Worm (Caenorhabditis elegans) whole organism, midembryonic: Measurements from ENCODE around the gene F32D1.3.
"Not testable (repeated sequence)": the region's sequence is repeated elsewhere in the genome, so short reads cannot be mapped to it uniquely, and the experiment has no call there.

Source experiments
- T22C8.4 ChIP-seq: fragments of 200-800 bp; sonication (Bioruptor generic); IDR thresholded peaks from 2 replicates; pipeline ENCODE4 v1.3.6; 2022; ENCODE audit warnings: missing genetic modification characterization, missing compliant biosample characterization
- cog-1 ChIP-seq: sonication (generic microtip); optimal IDR thresholded peaks from 2 replicates; lab custom pipeline; 2016; ENCODE audit warnings: missing genetic modification characterization, missing compliant biosample characterization
- flt-1 ChIP-seq: fragments of 200-800 bp; sonication (Bioruptor generic); IDR thresholded peaks from 2 replicates; pipeline ENCODE4 v1.3.6; 2022; ENCODE audit warnings: missing genetic modification characterization, missing compliant biosample characterization
- klf-2 ChIP-seq: fragments of 200-800 bp; sonication (Bioruptor generic); conservative IDR thresholded peaks from 2 replicates; pipeline ENCODE4 v1.3.6; 2022; ENCODE audit warnings: missing genetic modification reagents, missing genetic modification characterization, missing compliant biosample characterization
- med-1 ChIP-seq: sonication (generic microtip); optimal IDR thresholded peaks from 2 replicates; lab custom pipeline; 2017; ENCODE audit warnings: missing genetic modification characterization, mild to moderate bottlenecking, missing compliant biosample characterization, antibody characterized with exemption, missing genetic modification reagents; ENCODE audit not compliant: insufficient read depth
- ref-1 ChIP-seq: fragments of 200-800 bp; sonication (Bioruptor generic); conservative IDR thresholded peaks from 2 replicates; pipeline ENCODE4 v1.3.6; 2022; ENCODE audit warnings: missing genetic modification reagents, missing genetic modification characterization, missing compliant biosample characterization
- tab-1 ChIP-seq: fragments of 200-800 bp; sonication (Bioruptor generic); IDR thresholded peaks from 2 replicates; pipeline ENCODE4 v1.3.6; 2022; ENCODE audit warnings: missing genetic modification characterization, missing compliant biosample characterization
- ztf-23 ChIP-seq: fragments of 200-800 bp; sonication (Bioruptor generic); IDR thresholded peaks from 2 replicates; pipeline ENCODE4 v1.3.6; 2022; ENCODE audit warnings: missing genetic modification reagents, missing genetic modification characterization, missing compliant biosample characterization
- ztf-29 ChIP-seq: fragments of 200-800 bp; sonication (Bioruptor generic); IDR thresholded peaks from 2 replicates; pipeline ENCODE4 v1.3.6; 2022; ENCODE audit warnings: missing genetic modification reagents, missing genetic modification characterization, missing compliant biosample characterization

Gene F32D1.3

DNA sequence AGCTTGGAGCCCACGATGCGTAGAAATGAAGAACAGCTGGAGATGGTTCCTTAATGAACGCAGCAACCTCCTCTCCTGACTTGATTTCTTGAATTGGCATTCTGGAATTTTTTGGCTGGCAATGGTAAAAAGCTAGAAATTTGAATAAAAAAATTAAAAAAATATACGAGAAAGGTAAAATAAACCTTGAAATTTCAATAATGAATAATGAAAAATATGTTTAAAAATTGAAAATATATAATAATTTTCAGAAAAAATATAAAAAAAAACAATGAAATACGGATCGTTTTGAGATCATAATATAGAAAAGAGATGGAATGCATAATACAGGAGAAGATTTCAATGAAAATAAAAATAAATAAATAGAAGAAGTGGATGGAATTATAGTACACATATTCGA, 20.2 kb downstream of the F32D1.3 start, which contains the start of gene glrx-3:
Gene glrx-3 (minus strand): TSS at position 101 of the 400 bp plus-strand sequence.
- no peak for TF ChIP-seq ref-1
- TF ChIP-seq T22C8.4 (GFP tag; lab: Robert Waterston, UW) = no peak
- no peak for TF ChIP-seq ztf-23 (GFP tag; lab: Robert Waterston, UW)
- no peak for TF ChIP-seq ztf-29 (GFP tag; lab: Robert Waterston, UW)
- no peak for TF ChIP-seq flt-1
- TF ChIP-seq med-1 = no peak
- TF ChIP-seq klf-2 (GFP tag; lab: Robert Waterston, UW) = no peak
- no peak for TF ChIP-seq tab-1 (GFP tag; lab: Robert Waterston, UW)

- TF ChIP-seq med-1 (no peak), T22C8.4 (GFP tag; lab: Robert Waterston, UW) (no peak), tab-1 (GFP tag; lab: Robert Waterston, UW) (no peak), ztf-23 (GFP tag; lab: Robert Waterston, UW) (no peak), klf-2 (GFP tag; lab: Robert Waterston, UW) (no peak), ztf-29 (GFP tag; lab: Robert Waterston, UW) (no peak), ref-1 (no peak), cog-1 (tag; lab: Kevin White, UChicago) (no peak), flt-1 (no peak)
Observed at ce11 chrV:4339479-4339878, 21.9 kb downstream of the F32D1.3 start.

- not testable (repeated sequence) for TF ChIP-seq tab-1, klf-2, ztf-29 (GFP tag; lab: Robert Waterston, UW)
Observed at ce11 chrV:4336462-4336861, 24.9 kb downstream of the F32D1.3 start, which contains the start of gene irld-1. Gene irld-1, plus strand, starts transcription at chrV:4336762.

- TF ChIP-seq T22C8.4 (GFP tag; lab: Robert Waterston, UW) (0 out of 2 replicates have a peak, but pooled peaks have one; percentile 18), flt-1 (0 out of 2 replicates have a peak, but pooled peaks have one; percentile 42)
Observed at ce11 chrV:4335724-4336123, 25.6 kb downstream of the F32D1.3 start.

DNA sequence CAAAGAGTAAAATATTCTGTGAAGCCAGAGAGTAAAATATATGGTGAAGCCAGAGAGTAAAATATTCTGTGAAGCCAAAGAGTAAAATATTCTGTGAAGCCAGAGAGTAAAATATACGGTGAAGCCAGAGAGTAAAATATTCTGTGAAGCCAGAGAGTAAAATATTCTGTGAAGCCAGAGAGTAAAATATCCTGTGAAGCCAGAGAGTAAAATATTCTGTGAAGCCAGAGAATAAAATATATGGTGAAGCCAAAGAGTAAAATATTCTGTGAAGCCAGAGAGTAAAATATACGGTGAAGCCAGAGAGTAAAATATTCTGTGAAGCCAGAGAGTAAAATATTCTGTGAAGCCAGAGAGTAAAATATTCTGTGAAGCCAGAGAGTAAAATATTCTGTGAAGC, 27.9 kb downstream of the F32D1.3 start:
- TF ChIP-seq flt-1 = peak; percentile 61; the same call in 1 of the 2 replicates

- no peak for TF ChIP-seq ref-1
- no peak for TF ChIP-seq med-1
- TF ChIP-seq ztf-29 (GFP tag; lab: Robert Waterston, UW) = no peak
- no peak for TF ChIP-seq ztf-23 (GFP tag; lab: Robert Waterston, UW)
- no peak for TF ChIP-seq tab-1 (GFP tag; lab: Robert Waterston, UW)
- TF ChIP-seq T22C8.4 (GFP tag; lab: Robert Waterston, UW) = no peak
- TF ChIP-seq klf-2 (GFP tag; lab: Robert Waterston, UW) = no peak
- TF ChIP-seq flt-1 = no peak
- TF ChIP-seq cog-1 (tag; lab: Kevin White, UChicago) = no peak
Observed at ce11 chrV:4332450-4332849, 28.9 kb downstream of the F32D1.3 start, which contains the start of gene oac-12. Gene oac-12, minus strand, starts transcription at chrV:4332550.

- no peak for TF ChIP-seq klf-2 (GFP tag; lab: Robert Waterston, UW)
- TF ChIP-seq cog-1 (tag; lab: Kevin White, UChicago) = no peak
- no peak for TF ChIP-seq flt-1
- no peak for TF ChIP-seq tab-1 (GFP tag; lab: Robert Waterston, UW)
- TF ChIP-seq T22C8.4 (GFP tag; lab: Robert Waterston, UW) = no peak
- no peak for TF ChIP-seq ztf-29 (GFP tag; lab: Robert Waterston, UW)
- TF ChIP-seq ref-1 = no peak
- TF ChIP-seq ztf-23 (GFP tag; lab: Robert Waterston, UW) = no peak
- no peak for TF ChIP-seq med-1
Observed at ce11 chrV:4330820-4331219, 30.5 kb downstream of the F32D1.3 start.

ce11 chrV:4326841-4327240, 34.5 kb downstream of the F32D1.3 start, which contains the start of gene D2063.1:
Gene D2063.1, plus strand, starts transcription at chrV:4327121.
- TF ChIP-seq klf-2 (GFP tag; lab: Robert Waterston, UW) (no peak), ztf-29 (GFP tag; lab: Robert Waterston, UW) (no peak), T22C8.4 (GFP tag; lab: Robert Waterston, UW) (no peak), ref-1 (no peak), flt-1 (no peak), med-1 (no peak), tab-1 (GFP tag; lab: Robert Waterston, UW) (no peak)

DNA sequence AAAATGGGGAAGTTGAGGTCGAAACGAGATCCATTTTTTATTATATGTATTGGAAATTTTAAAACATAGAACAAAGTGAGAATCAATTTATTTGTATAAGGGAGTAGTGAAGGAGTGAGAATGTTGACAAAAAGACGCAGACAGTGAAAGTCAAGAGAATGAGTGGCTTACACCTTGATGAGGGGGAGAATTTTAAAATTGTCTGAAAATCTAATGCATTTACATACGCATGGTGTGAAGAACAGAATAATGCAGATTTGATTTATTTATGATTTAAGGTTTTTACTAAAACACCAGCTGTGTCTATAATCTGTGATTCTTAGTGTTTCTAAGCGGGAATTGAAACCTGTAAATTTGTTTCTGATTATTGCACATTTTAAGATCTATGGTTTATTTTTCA, 36.0 kb downstream of the F32D1.3 start, which contains the start of gene nhr-125:
Gene nhr-125 (minus strand): TSS at position 101 of the 400 bp plus-strand sequence.
- TF ChIP-seq T22C8.4 (GFP tag; lab: Robert Waterston, UW) (no peak), tab-1 (GFP tag; lab: Robert Waterston, UW) (no peak), med-1 (no peak), ref-1 (no peak), klf-2 (GFP tag; lab: Robert Waterston, UW) (no peak), flt-1 (no peak), ztf-29 (GFP tag; lab: Robert Waterston, UW) (no peak), cog-1 (tag; lab: Kevin White, UChicago) (no peak), ztf-23 (GFP tag; lab: Robert Waterston, UW) (no peak)

ce11 chrV:4322706-4323105, 38.7 kb downstream of the F32D1.3 start, which contains the start of gene R02D1.2:
Gene R02D1.2, minus strand, starts transcription at chrV:4322806.
- no peak for TF ChIP-seq T22C8.4 (GFP tag; lab: Robert Waterston, UW)

ce11 chrV:4319867-4320266, 41.5 kb downstream of the F32D1.3 start, which contains the start of gene ZC132.9:
Gene ZC132.9, minus strand, starts transcription at chrV:4319967.
- TF ChIP-seq ztf-29 (GFP tag; lab: Robert Waterston, UW) = no peak
- no peak for TF ChIP-seq T22C8.4 (GFP tag; lab: Robert Waterston, UW)
- no peak for TF ChIP-seq ref-1
- TF ChIP-seq med-1 = no peak
